Worm (Caenorhabditis elegans): ENCODE measurements around the gene zipt-9.

- TF ChIP-seq elt-1 (tag; optimal IDR thresholded peaks at IDR 0.05; ENCODE audit: borderline replicate concordance, insufficient read depth) (no peak), unc-120 (tag; optimal IDR thresholded peaks at IDR 0.05; ENCODE audit: poor library complexity, severe bottlenecking) (no peak), drap-1 (GFP tag; optimal IDR thresholded peaks at IDR 0.05) (no peak), snpc-4 (tag; optimal IDR thresholded peaks at IDR 0.05) (no peak), ces-1 (GFP tag; optimal IDR thresholded peaks at IDR 0.05) (peak; percentile 32), mab-5 (tag; optimal IDR thresholded peaks at IDR 0.05) (no peak), ham-2 (GFP tag; optimal IDR thresholded peaks at IDR 0.05) (no peak), nhr-76 (tag; optimal IDR thresholded peaks at IDR 0.05) (no peak), lin-13 (tag; optimal IDR thresholded peaks at IDR 0.05) (no peak), unc-39 (tag; optimal IDR thresholded peaks at IDR 0.05) (no peak), elt-3 (tag; optimal IDR thresholded peaks at IDR 0.05) (no peak)
These were observed 42.3 kb upstream of the zipt-9 start for ce11 chrV:13757349-13757748.

Data from whole organism, mixed stage, embryonic.